Comparison of ENCODE assay signal across 1 fruit fly cellular context in genomic region chr3L:546819-547441, dm6.
TF ChIP-seq lines count a peak whose summit lies in the region.

No protein-coding gene starts in this region.

TF ChIP-seq in whole organism, embryonic, 481 proteins besides CTCF, POLR2A, EP300 and RAD21 (continued from another document and continues in another):
- peak; percentile 86 for TF ChIP-seq CG34422 (GFP tag; IDR thresholded peaks at IDR 0.05; lab: Robert Waterston, UW)
- peak; percentile 64; the same call in 1 of the 2 replicates for TF ChIP-seq CG43689 (GFP tag; IDR thresholded peaks at IDR 0.05; lab: Robert Waterston, UW)
- TF ChIP-seq Fer2 (tag; optimal IDR thresholded peaks at IDR 0.05; lab: Kevin White, UChicago): peak; percentile 60
- no peak for TF ChIP-seq CG17912 (GFP tag; optimal IDR thresholded peaks at IDR 0.05; lab: Kevin White, UChicago)
- TF ChIP-seq ken (GFP tag; IDR thresholded peaks at IDR 0.05; lab: Robert Waterston, UW): peak; percentile 59; the same call in 1 of the 3 replicates
- peak; percentile 80 for TF ChIP-seq gem (tag; optimal IDR thresholded peaks at IDR 0.05; lab: Kevin White, UChicago)
- TF ChIP-seq CG8765 (GFP tag; IDR thresholded peaks at IDR 0.05; lab: Robert Waterston, UW): peak; percentile 72; the same call in 1 of the 2 replicates
- peak; percentile 56; the same call in 1 of the 2 replicates for TF ChIP-seq Xrp1 (GFP tag; IDR thresholded peaks at IDR 0.05; lab: Robert Waterston, UW)
- peak; percentile 89 for TF ChIP-seq CG31224 (GFP tag; IDR thresholded peaks at IDR 0.05; lab: Robert Waterston, UW)
- TF ChIP-seq Hmr (GFP tag; optimal IDR thresholded peaks at IDR 0.05; lab: Kevin White, UChicago): peak; percentile 90
- TF ChIP-seq tap (tag; optimal IDR thresholded peaks at IDR 0.05; lab: Kevin White, UChicago): no peak
- TF ChIP-seq HmgZ (tag; optimal IDR thresholded peaks at IDR 0.05; lab: Kevin White, UChicago): peak; percentile 91
- TF ChIP-seq Vsx1 (GFP tag; optimal IDR thresholded peaks at IDR 0.05; lab: Kevin White, UChicago): peak; percentile 52
- no peak for TF ChIP-seq gcm (GFP tag; optimal IDR thresholded peaks at IDR 0.05; lab: Kevin White, UChicago)
- no peak for TF ChIP-seq HLHmδ (GFP tag; optimal IDR thresholded peaks at IDR 0.05; lab: Kevin White, UChicago)
- TF ChIP-seq esg (GFP tag; conservative IDR thresholded peaks at IDR 0.05; lab: Robert Waterston, UW): peak; percentile 72
- TF ChIP-seq ind (GFP tag; optimal IDR thresholded peaks at IDR 0.05; lab: Kevin White, UChicago): peak; percentile 82
- TF ChIP-seq CG18262 (tag; optimal IDR thresholded peaks at IDR 0.05; lab: Kevin White, UChicago): peak; percentile 20
- TF ChIP-seq sc (optimal IDR thresholded peaks at IDR 0.05; lab: Kevin White, UChicago): no peak
- no peak for TF ChIP-seq sc (GFP tag; optimal IDR thresholded peaks at IDR 0.05; lab: Kevin White, UChicago)
- TF ChIP-seq CG32772 (GFP tag; IDR thresholded peaks at IDR 0.05; lab: Robert Waterston, UW): peak; percentile 74
- TF ChIP-seq CG6689 (GFP tag; IDR thresholded peaks at IDR 0.05; lab: Robert Waterston, UW): peak; percentile 74
- peak; percentile 11 for TF ChIP-seq oc (tag; optimal IDR thresholded peaks at IDR 0.05; lab: Kevin White, UChicago)
- TF ChIP-seq grn (GFP tag; optimal IDR thresholded peaks at IDR 0.05; lab: Kevin White, UChicago): no peak
- TF ChIP-seq Drgx (GFP tag; IDR thresholded peaks at IDR 0.05; lab: Robert Waterston, UW): peak; percentile 55; the same call in 1 of the 2 replicates
- no peak for TF ChIP-seq Sin3A (optimal IDR thresholded peaks at IDR 0.05; lab: Kevin White, UChicago)
- TF ChIP-seq CG4854 (GFP tag; optimal IDR thresholded peaks at IDR 0.05; lab: Kevin White, UChicago): peak; percentile 55
- peak; percentile 20 for TF ChIP-seq NC2α (GFP tag; optimal IDR thresholded peaks at IDR 0.05; lab: Kevin White, UChicago)
- peak; percentile 54 for TF ChIP-seq shn (GFP tag; optimal IDR thresholded peaks at IDR 0.05; lab: Kevin White, UChicago)
- TF ChIP-seq disco-r (GFP tag; optimal IDR thresholded peaks at IDR 0.05; lab: Kevin White, UChicago): peak; percentile 69
- TF ChIP-seq CG13624 (GFP tag; optimal IDR thresholded peaks at IDR 0.05; lab: Kevin White, UChicago): peak; percentile 96
- TF ChIP-seq Meics (GFP tag; optimal IDR thresholded peaks at IDR 0.05; lab: Kevin White, UChicago): peak; percentile 93
- no peak for TF ChIP-seq salm (tag; optimal IDR thresholded peaks at IDR 0.05; lab: Kevin White, UChicago)
- TF ChIP-seq so (GFP tag; IDR thresholded peaks at IDR 0.05; lab: Robert Waterston, UW): peak; percentile 55; the same call in 1 of the 3 replicates
- no peak for TF ChIP-seq CG7271 (tag; optimal IDR thresholded peaks at IDR 0.05; lab: Kevin White, UChicago)
- TF ChIP-seq Atf3 (GFP tag; optimal IDR thresholded peaks at IDR 0.05; lab: Kevin White, UChicago): no peak
- TF ChIP-seq chif (GFP tag; optimal IDR thresholded peaks at IDR 0.05; lab: Kevin White, UChicago): peak; percentile 42 to 49
- TF ChIP-seq nmo (GFP tag; optimal IDR thresholded peaks at IDR 0.05; lab: Kevin White, UChicago): peak; percentile 41
- peak; percentile 76; the same call in 2 of the 3 replicates for TF ChIP-seq H15 (GFP tag; IDR thresholded peaks at IDR 0.05; lab: Robert Waterston, UW)
- TF ChIP-seq CG2116 (GFP tag; optimal IDR thresholded peaks at IDR 0.05; lab: Kevin White, UChicago): peak; percentile 2
- peak; percentile 8 for TF ChIP-seq CG30431 (GFP tag; optimal IDR thresholded peaks at IDR 0.05; lab: Kevin White, UChicago)
- peak; percentile 65; the same call in 2 of the 3 replicates for TF ChIP-seq CG11560 (tag; IDR thresholded peaks at IDR 0.05; lab: Robert Waterston, UW)
- TF ChIP-seq klu (GFP tag; IDR thresholded peaks at IDR 0.05; lab: Robert Waterston, UW): peak; percentile 82
- TF ChIP-seq sug (tag; optimal IDR thresholded peaks at IDR 0.05; lab: Kevin White, UChicago): peak; percentile 84
- peak; percentile 68 for TF ChIP-seq CG3995 (GFP tag; optimal IDR thresholded peaks at IDR 0.05; lab: Kevin White, UChicago)
- no peak for TF ChIP-seq CG16813 (GFP tag; IDR thresholded peaks at IDR 0.05; lab: Robert Waterston, UW; ENCODE audit: partially characterized antibody)
- TF ChIP-seq CG15073 (GFP tag; optimal IDR thresholded peaks at IDR 0.05; lab: Kevin White, UChicago): no peak
- TF ChIP-seq CG3838 (GFP tag; optimal IDR thresholded peaks at IDR 0.05; lab: Kevin White, UChicago): peak; percentile 36
- TF ChIP-seq ro (GFP tag; IDR thresholded peaks at IDR 0.05; lab: Robert Waterston, UW): no peak
- peak; percentile 16 for TF ChIP-seq CG18476 (GFP tag; optimal IDR thresholded peaks at IDR 0.05; lab: Kevin White, UChicago)
- no peak for TF ChIP-seq CG33557 (GFP tag; optimal IDR thresholded peaks at IDR 0.05; lab: Kevin White, UChicago)
- no peak for TF ChIP-seq Elba2 (GFP tag; optimal IDR thresholded peaks at IDR 0.05; lab: Kevin White, UChicago)
- TF ChIP-seq Mad (GFP tag; optimal IDR thresholded peaks at IDR 0.05; lab: Kevin White, UChicago): peak; percentile 3
- no peak for TF ChIP-seq z (GFP tag; IDR thresholded peaks at IDR 0.05; lab: Robert Waterston, UW)
- TF ChIP-seq Hsf (GFP tag; optimal IDR thresholded peaks at IDR 0.05; lab: Kevin White, UChicago): peak; percentile 84
- TF ChIP-seq CG7556 (GFP tag; optimal IDR thresholded peaks at IDR 0.05; lab: Kevin White, UChicago): peak; percentile 70
- no peak for TF ChIP-seq CG14710 (tag; optimal IDR thresholded peaks at IDR 0.05; lab: Kevin White, UChicago)
- peak; percentile 66; the same call in 2 of the 3 replicates for TF ChIP-seq CG11093 (GFP tag; IDR thresholded peaks at IDR 0.05; lab: Robert Waterston, UW)
- peak; percentile 80 for TF ChIP-seq CG12299 (tag; optimal IDR thresholded peaks at IDR 0.05; lab: Kevin White, UChicago)
- no peak for TF ChIP-seq fd96Cb (tag; optimal IDR thresholded peaks at IDR 0.05; lab: Kevin White, UChicago)
- TF ChIP-seq pan (optimal IDR thresholded peaks at IDR 0.05; lab: Kevin White, UChicago): no peak
- TF ChIP-seq pan (GFP tag; optimal IDR thresholded peaks at IDR 0.05 in 1 of 2, IDR thresholded peaks at IDR 0.05 in 1 of 2): peak in 1 of 2 experiments; percentile 89
- TF ChIP-seq Neu2 (GFP tag; optimal IDR thresholded peaks at IDR 0.05; lab: Kevin White, UChicago; ENCODE audit: borderline replicate concordance): no peak
- peak; percentile 8 for TF ChIP-seq CG8388 (GFP tag; optimal IDR thresholded peaks at IDR 0.05; lab: Kevin White, UChicago)
- TF ChIP-seq B-H1 (GFP tag; IDR thresholded peaks at IDR 0.05; lab: Robert Waterston, UW): peak; percentile 65; the same call in 2 of the 3 replicates
- no peak for TF ChIP-seq dimm (GFP tag; IDR thresholded peaks at IDR 0.05; lab: Robert Waterston, UW)
- no peak for TF ChIP-seq bigmax (GFP tag; optimal IDR thresholded peaks at IDR 0.05; lab: Kevin White, UChicago)
- peak; percentile 87 for TF ChIP-seq row (GFP tag; IDR thresholded peaks at IDR 0.05; lab: Robert Waterston, UW)
- no peak for TF ChIP-seq dmrt11E (tag; optimal IDR thresholded peaks at IDR 0.05; lab: Kevin White, UChicago)
- TF ChIP-seq Awh (GFP tag; IDR thresholded peaks at IDR 0.05; lab: Robert Waterston, UW): peak; percentile 63
- no peak for TF ChIP-seq CG7963 (GFP tag; IDR thresholded peaks at IDR 0.05; lab: Robert Waterston, UW; ENCODE audit: partially characterized antibody)
- peak; percentile 53 for TF ChIP-seq CG11398 (GFP tag; optimal IDR thresholded peaks at IDR 0.05; lab: Kevin White, UChicago)
- peak; percentile 79 for TF ChIP-seq CG7372 (GFP tag; IDR thresholded peaks at IDR 0.05; lab: Robert Waterston, UW)
- TF ChIP-seq CG10209 (GFP tag; optimal IDR thresholded peaks at IDR 0.05; lab: Kevin White, UChicago): peak; percentile 77
- TF ChIP-seq CoRest (tag; optimal IDR thresholded peaks at IDR 0.05; lab: Kevin White, UChicago): peak; percentile 82
- TF ChIP-seq bsh (GFP tag; optimal IDR thresholded peaks at IDR 0.05; lab: Kevin White, UChicago): peak in 1 of 2 experiments; percentile 28
- TF ChIP-seq CG6654 (GFP tag; optimal IDR thresholded peaks at IDR 0.05; lab: Kevin White, UChicago): peak; percentile 30
- TF ChIP-seq lab (GFP tag; optimal IDR thresholded peaks at IDR 0.05; lab: Kevin White, UChicago): peak; percentile 96
- TF ChIP-seq CG17186 (GFP tag; optimal IDR thresholded peaks at IDR 0.05; lab: Kevin White, UChicago): no peak
- TF ChIP-seq Deaf1 (tag; optimal IDR thresholded peaks at IDR 0.05; lab: Kevin White, UChicago): peak; percentile 36
- TF ChIP-seq slp2 (GFP tag; optimal IDR thresholded peaks at IDR 0.05; lab: Kevin White, UChicago): peak; percentile 52
- TF ChIP-seq CG4424 (GFP tag; optimal IDR thresholded peaks at IDR 0.05; lab: Kevin White, UChicago): peak; percentile 34
- TF ChIP-seq sisA (GFP tag; IDR thresholded peaks at IDR 0.05; lab: Robert Waterston, UW): peak; percentile 77
- no peak for TF ChIP-seq vnd (GFP tag; IDR thresholded peaks at IDR 0.05; lab: Robert Waterston, UW; ENCODE audit: partially characterized antibody)
- TF ChIP-seq abd-A (tag; optimal IDR thresholded peaks at IDR 0.05; lab: Kevin White, UChicago): peak; percentile 62
- TF ChIP-seq CG2199 (GFP tag; IDR thresholded peaks at IDR 0.05; lab: Robert Waterston, UW): no peak
- TF ChIP-seq tll (GFP tag; optimal IDR thresholded peaks at IDR 0.05; lab: Kevin White, UChicago): no peak
- peak; percentile 79 for TF ChIP-seq tgo (GFP tag; IDR thresholded peaks at IDR 0.05; lab: Robert Waterston, UW)
- TF ChIP-seq Ssrp (tag; optimal IDR thresholded peaks at IDR 0.05; lab: Kevin White, UChicago): peak; percentile 46
- peak; percentile 56 for TF ChIP-seq CG1603 (tag; optimal IDR thresholded peaks at IDR 0.05; lab: Kevin White, UChicago)
- TF ChIP-seq Mrtf (GFP tag; IDR thresholded peaks at IDR 0.05; lab: Robert Waterston, UW): peak; percentile 70; the same call in 2 of the 3 replicates
- TF ChIP-seq Nf-YA (GFP tag; IDR thresholded peaks at IDR 0.05; lab: Robert Waterston, UW): no peak
- peak; percentile 77 to 89 for TF ChIP-seq dpn (GFP tag; optimal IDR thresholded peaks at IDR 0.05; lab: Kevin White, UChicago)
- TF ChIP-seq cato (GFP tag; optimal IDR thresholded peaks at IDR 0.05; lab: Kevin White, UChicago; ENCODE audit: borderline replicate concordance): no peak
- TF ChIP-seq ara (GFP tag; IDR thresholded peaks at IDR 0.05; lab: Robert Waterston, UW): peak; percentile 69
- no peak for TF ChIP-seq mirr (GFP tag; optimal IDR thresholded peaks at IDR 0.05; lab: Kevin White, UChicago)
- peak; percentile 1 for TF ChIP-seq CG8089 (GFP tag; optimal IDR thresholded peaks at IDR 0.05; lab: Kevin White, UChicago)
- peak; percentile 91 for TF ChIP-seq Taf1 (GFP tag; IDR thresholded peaks at IDR 0.05; lab: Robert Waterston, UW)
- no peak for TF ChIP-seq hb (GFP tag; IDR thresholded peaks at IDR 0.05; lab: Robert Waterston, UW; ENCODE audit: partially characterized antibody)
- TF ChIP-seq toy (GFP tag; IDR thresholded peaks at IDR 0.05; lab: Robert Waterston, UW): peak; percentile 67
- no peak for TF ChIP-seq CkIIα-i1 (GFP tag; IDR thresholded peaks at IDR 0.05; lab: Robert Waterston, UW)
- TF ChIP-seq CG31365 (tag; optimal IDR thresholded peaks at IDR 0.05; lab: Kevin White, UChicago): peak; percentile 61
- TF ChIP-seq CG10267 (tag; optimal IDR thresholded peaks at IDR 0.05; lab: Kevin White, UChicago): peak; percentile 25
- TF ChIP-seq scrt (GFP tag; optimal IDR thresholded peaks at IDR 0.05; lab: Kevin White, UChicago): peak; percentile 78
- TF ChIP-seq E2f2 (GFP tag; IDR thresholded peaks at IDR 0.05; lab: Robert Waterston, UW): peak; percentile 54
- peak; percentile 63 for TF ChIP-seq Max (GFP tag; optimal IDR thresholded peaks at IDR 0.05; lab: Kevin White, UChicago)
- peak; percentile 94 for TF ChIP-seq pho (GFP tag; optimal IDR thresholded peaks at IDR 0.05; lab: Kevin White, UChicago)
- TF ChIP-seq Ets97D (GFP tag; optimal IDR thresholded peaks at IDR 0.05; lab: Kevin White, UChicago): peak; percentile 40
- TF ChIP-seq CG12744 (GFP tag; optimal IDR thresholded peaks at IDR 0.05; lab: Kevin White, UChicago): peak; percentile 68
- peak; percentile 69 for TF ChIP-seq CG12391 (tag; optimal IDR thresholded peaks at IDR 0.05; lab: Kevin White, UChicago)
- TF ChIP-seq br (optimal IDR thresholded peaks at IDR 0.05; lab: Kevin White, UChicago): no peak
- peak; percentile 40; the same call in 1 of the 3 replicates for TF ChIP-seq jigr1 (GFP tag; IDR thresholded peaks at IDR 0.05; lab: Robert Waterston, UW)
- no peak for TF ChIP-seq bowl (GFP tag; IDR thresholded peaks at IDR 0.05; lab: Robert Waterston, UW)
- TF ChIP-seq CG5180 (GFP tag; optimal IDR thresholded peaks at IDR 0.05; lab: Kevin White, UChicago): no peak
- peak; percentile 15 for TF ChIP-seq ab (GFP tag; optimal IDR thresholded peaks at IDR 0.05; lab: Kevin White, UChicago)
- TF ChIP-seq CG9727 (GFP tag; optimal IDR thresholded peaks at IDR 0.05; lab: Kevin White, UChicago): peak; percentile 84
- TF ChIP-seq sim (GFP tag; IDR thresholded peaks at IDR 0.05; lab: Robert Waterston, UW): no peak
- no peak for TF ChIP-seq CG2129 (GFP tag; IDR thresholded peaks at IDR 0.05; lab: Robert Waterston, UW; ENCODE audit: partially characterized antibody)
- TF ChIP-seq Ets65A (GFP tag; lab: Kevin White, UChicago): peak; percentile 94
- peak; percentile 76 for TF ChIP-seq CG15011 (GFP tag; optimal IDR thresholded peaks at IDR 0.05; lab: Kevin White, UChicago)
- TF ChIP-seq CG33213 (GFP tag; optimal IDR thresholded peaks at IDR 0.05; lab: Kevin White, UChicago): peak; percentile 67
- TF ChIP-seq Oli (tag; optimal IDR thresholded peaks at IDR 0.05; lab: Kevin White, UChicago): peak; percentile 54
- TF ChIP-seq cas (GFP tag; IDR thresholded peaks at IDR 0.05; lab: Robert Waterston, UW): peak; percentile 89
- TF ChIP-seq ac (GFP tag; optimal IDR thresholded peaks at IDR 0.05; lab: Kevin White, UChicago): no peak
- TF ChIP-seq pb (GFP tag; optimal IDR thresholded peaks at IDR 0.05; lab: Kevin White, UChicago): peak; percentile 48
- no peak; the same call in 1 of the 2 replicates for TF ChIP-seq Doc2 (GFP tag; IDR thresholded peaks at IDR 0.05; lab: Robert Waterston, UW)
- TF ChIP-seq Antp (GFP tag; optimal IDR thresholded peaks at IDR 0.05; lab: Kevin White, UChicago): peak; percentile 82
- TF ChIP-seq CrebB (tag; optimal IDR thresholded peaks at IDR 0.05; lab: Kevin White, UChicago): peak; percentile 78
- TF ChIP-seq CG6791 (GFP tag; IDR thresholded peaks at IDR 0.05; lab: Robert Waterston, UW; ENCODE audit: partially characterized antibody): no peak
- TF ChIP-seq ash1 (GFP tag; optimal IDR thresholded peaks at IDR 0.05; lab: Kevin White, UChicago): peak; percentile 79
- peak; percentile 58 for TF ChIP-seq az2 (GFP tag; optimal IDR thresholded peaks at IDR 0.05; lab: Kevin White, UChicago)
- no peak for TF ChIP-seq pfk (GFP tag; optimal IDR thresholded peaks at IDR 0.05; lab: Kevin White, UChicago)
